Worm (Caenorhabditis elegans): ENCODE measurements around the gene dec-7.

- TF ChIP-seq T22C8.4 (GFP tag; IDR thresholded peaks at IDR 0.05) (no peak), ztf-23 (GFP tag; IDR thresholded peaks at IDR 0.05) (no peak), cog-1 (tag; optimal IDR thresholded peaks at IDR 0.05) (no peak), med-1 (GFP tag; optimal IDR thresholded peaks at IDR 0.05; ENCODE audit: insufficient read depth) (no peak), ref-1 (GFP tag; conservative IDR thresholded peaks at IDR 0.05) (no peak), tab-1 (GFP tag; IDR thresholded peaks at IDR 0.05) (no peak), klf-2 (GFP tag; conservative IDR thresholded peaks at IDR 0.05) (no peak), ztf-29 (GFP tag; IDR thresholded peaks at IDR 0.05) (no peak), flt-1 (GFP tag; IDR thresholded peaks at IDR 0.05) (no peak)
Measured at ce11 chrIII:9969371-9969770, 37.2 kb downstream of the dec-7 start.

Data from whole organism, midembryonic.